Fruit fly (Drosophila melanogaster): Measurements from ENCODE around the gene CG33985.
A peak's percentile ranks its signal among the peaks of the same experiment; 100 is the strongest.

CG33985 gene

DNA sequence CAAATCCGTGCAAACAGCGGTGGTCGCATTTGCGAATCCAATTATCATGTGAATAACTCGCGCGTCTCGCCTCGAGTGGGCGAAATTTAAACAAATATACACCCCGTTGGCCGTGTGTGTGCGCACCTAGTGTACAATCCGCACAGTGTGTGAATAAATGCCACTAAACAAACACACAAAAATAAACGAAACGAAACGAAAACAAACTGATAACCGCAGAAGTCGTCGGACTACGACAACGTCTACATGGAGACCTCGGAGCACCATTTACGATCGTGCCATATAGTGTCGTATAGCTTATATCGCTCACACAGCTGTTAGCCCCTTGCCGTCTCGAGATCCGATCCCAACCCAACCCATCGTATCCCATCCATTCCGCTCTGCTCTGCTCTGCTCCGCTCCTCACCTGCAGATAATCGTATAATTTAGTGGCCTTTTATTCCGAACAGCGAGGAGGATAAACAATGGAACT, 39.9 kb upstream of the CG33985 start (continued):
- TF ChIP-seq al (GFP tag; IDR thresholded peaks at IDR 0.05) (no peak), Tbp (GFP tag; optimal IDR thresholded peaks at IDR 0.05) (no peak), CG6791 (GFP tag; IDR thresholded peaks at IDR 0.05; ENCODE audit: partially characterized antibody) (peak; percentile 38), Dll (GFP tag; IDR thresholded peaks at IDR 0.05; ENCODE audit: partially characterized antibody) (no peak), ase (GFP tag; IDR thresholded peaks at IDR 0.05) (peak; percentile 30; the same call in 1 of the 3 replicates), CG9609 (GFP tag; optimal IDR thresholded peaks at IDR 0.05) (no peak), croc (GFP tag; conservative IDR thresholded peaks at IDR 0.05) (no peak), CG7786 (GFP tag; optimal IDR thresholded peaks at IDR 0.05) (no peak), seq (GFP tag; IDR thresholded peaks at IDR 0.05) (peak; percentile 70; the same call in 1 of the 2 replicates), CG10366 (GFP tag; IDR thresholded peaks at IDR 0.05) (0 out of 2 replicates have a peak, but pooled peaks have one; percentile 37), CG10209 (GFP tag; optimal IDR thresholded peaks at IDR 0.05) (peak; percentile 80), Sox102F (GFP tag; optimal IDR thresholded peaks at IDR 0.05) (no peak), CG1647 (GFP tag; optimal IDR thresholded peaks at IDR 0.05) (peak; percentile 30), CG8765 (GFP tag; IDR thresholded peaks at IDR 0.05) (no peak), Dfd (GFP tag; optimal IDR thresholded peaks at IDR 0.05) (no peak), Eip74EF (GFP tag; optimal IDR thresholded peaks at IDR 0.05) (no peak), lola (GFP tag; optimal IDR thresholded peaks at IDR 0.05) (peak in 1 of 3 experiments; percentile 59), sisA (GFP tag; IDR thresholded peaks at IDR 0.05) (no peak), CG3847 (GFP tag; IDR thresholded peaks at IDR 0.05) (peak; percentile 47), CG4707 (GFP tag; optimal IDR thresholded peaks at IDR 0.05) (peak; percentile 70), Ets97D (GFP tag; optimal IDR thresholded peaks at IDR 0.05) (no peak), p53 (GFP tag; optimal IDR thresholded peaks at IDR 0.05) (peak; percentile 11), CG31365 (tag; optimal IDR thresholded peaks at IDR 0.05) (peak; percentile 65), hbn (GFP tag; IDR thresholded peaks at IDR 0.05; ENCODE audit: partially characterized antibody) (no peak), dm (GFP tag; optimal IDR thresholded peaks at IDR 0.05) (no peak), Sry-β (GFP tag; optimal IDR thresholded peaks at IDR 0.05) (no peak), Hand (GFP tag; optimal IDR thresholded peaks at IDR 0.05) (peak; percentile 76), caup (GFP tag; optimal IDR thresholded peaks at IDR 0.05; ENCODE audit: severe bottlenecking) (peak; percentile 91), dimm (GFP tag; IDR thresholded peaks at IDR 0.05) (no peak), insv (GFP tag; optimal IDR thresholded peaks at IDR 0.05) (peak in 1 of 2 experiments; percentile 53), zfh1 (GFP tag; IDR thresholded peaks at IDR 0.05) (peak; percentile 65; the same call in 2 of the 3 replicates), CG9727 (GFP tag; optimal IDR thresholded peaks at IDR 0.05) (peak; percentile 68), CG17186 (GFP tag; optimal IDR thresholded peaks at IDR 0.05) (no peak), CG2116 (GFP tag; optimal IDR thresholded peaks at IDR 0.05) (no peak), sc (optimal IDR thresholded peaks at IDR 0.05) (no peak), sc (GFP tag; optimal IDR thresholded peaks at IDR 0.05) (no peak), CG8089 (GFP tag; optimal IDR thresholded peaks at IDR 0.05) (peak; percentile 38), pzg (GFP tag; optimal IDR thresholded peaks at IDR 0.05) (no peak), fd64A (GFP tag; optimal IDR thresholded peaks at IDR 0.05) (peak; percentile 85), kah (GFP tag; optimal IDR thresholded peaks at IDR 0.05) (peak; percentile 70), CG5245 (GFP tag; optimal IDR thresholded peaks at IDR 0.05) (no peak), CG16863 (GFP tag; optimal IDR thresholded peaks at IDR 0.05) (peak; percentile 42), NC2α (GFP tag; optimal IDR thresholded peaks at IDR 0.05) (no peak), stc (GFP tag; IDR thresholded peaks at IDR 0.05) (0 out of 2 replicates have a peak, but pooled peaks have one; percentile 17), Usf (GFP tag; optimal IDR thresholded peaks at IDR 0.05) (no peak), CG1792 (GFP tag; optimal IDR thresholded peaks at IDR 0.05) (peak; percentile 28), mirr (GFP tag; optimal IDR thresholded peaks at IDR 0.05) (peak; percentile 94), CG10543 (GFP tag; optimal IDR thresholded peaks at IDR 0.05) (peak; percentile 98), CG7839 (tag; optimal IDR thresholded peaks at IDR 0.05) (no peak), tap (tag; optimal IDR thresholded peaks at IDR 0.05) (no peak)

Data from whole organism, embryonic.